Worm (Caenorhabditis elegans): Measurements from ENCODE around the gene srm-6.

ce11 chrV:14320246-14320645 is 16.5 kb upstream of the srm-6 start, which contains the start of gene F47B8.14:
- TF ChIP-seq elt-3 (tag; optimal IDR thresholded peaks at IDR 0.05) (no peak), lin-32 (GFP tag; optimal IDR thresholded peaks at IDR 0.05) (no peak), unc-39 (tag; optimal IDR thresholded peaks at IDR 0.05) (no peak), nhr-76 (tag; optimal IDR thresholded peaks at IDR 0.05) (no peak), drap-1 (GFP tag; optimal IDR thresholded peaks at IDR 0.05) (no peak)

Data from whole organism, mixed stage, embryonic.